Fruit fly (Drosophila melanogaster): ENCODE results near the gene Abcd3.
A peak's percentile ranks its signal among the peaks of the same experiment; 100 is the strongest.

Gene Abcd3

DNA sequence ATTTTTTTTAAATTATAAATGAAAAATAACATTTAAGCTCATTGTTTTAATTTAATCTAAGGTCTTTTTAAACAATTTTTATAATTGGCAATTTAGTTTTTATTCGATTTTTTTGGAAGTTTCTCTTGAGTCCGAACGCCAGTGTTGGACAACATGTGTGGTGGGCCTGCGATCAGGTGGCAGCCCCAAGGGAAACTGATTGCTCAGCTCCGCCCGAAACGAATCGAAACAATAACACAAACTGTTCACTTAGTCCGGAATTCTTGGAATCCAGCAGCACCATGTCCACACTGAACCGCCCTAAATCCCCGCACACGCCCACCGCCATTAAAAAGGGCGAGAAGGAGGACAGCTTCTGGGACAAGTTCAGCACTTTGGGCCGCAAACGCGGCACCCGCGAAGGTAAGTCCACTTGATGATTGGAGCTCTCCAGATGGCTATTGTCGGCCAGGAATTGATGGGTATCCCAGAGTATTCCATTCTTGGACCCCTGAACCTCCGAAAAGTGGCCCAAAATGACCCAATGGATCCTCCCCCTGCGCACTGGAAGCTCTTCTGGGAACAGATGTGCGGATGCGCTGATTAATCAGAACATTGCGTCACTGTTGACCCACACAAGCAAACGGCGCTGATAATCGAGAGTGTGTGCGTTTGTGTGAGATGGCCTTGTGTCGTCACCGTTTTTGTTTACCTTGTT is 4.5 kb upstream of the Abcd3 start, which contains the start of gene parvin:
Gene parvin (plus strand): TSS at position 134 of the 697 bp plus-strand sequence.
- TF ChIP-seq CG1620 (GFP tag; optimal IDR thresholded peaks at IDR 0.05) (no peak), tj (GFP tag; optimal IDR thresholded peaks at IDR 0.05) (peak; percentile 86), CG7101 (tag; optimal IDR thresholded peaks at IDR 0.05) (peak; percentile 27)

DNA sequence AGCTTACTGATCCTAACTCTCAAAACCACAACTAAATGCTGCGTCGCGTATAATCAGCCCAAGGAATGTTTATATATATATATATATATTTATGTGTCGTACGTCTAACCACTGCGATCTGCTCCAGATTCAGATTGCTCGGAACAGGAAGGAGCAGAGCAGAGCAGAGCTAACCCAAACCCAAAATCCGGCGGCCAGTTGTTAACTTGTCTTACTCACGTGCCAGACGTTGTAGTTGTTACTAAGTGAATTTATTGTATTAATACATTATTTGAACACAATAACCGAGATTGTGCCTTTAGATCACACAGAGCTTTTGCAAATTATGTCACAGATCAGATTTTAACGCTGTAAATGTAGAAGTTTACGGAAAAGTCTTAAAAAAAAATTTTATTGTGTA is 2.6 kb upstream of the Abcd3 start, which contains the start of gene Alr:
Gene Alr (plus strand): TSS at position 301 of the 400 bp plus-strand sequence.
- no peak for TF ChIP-seq CG5204 (GFP tag; optimal IDR thresholded peaks at IDR 0.05)
- no peak for TF ChIP-seq CG7045 (GFP tag; optimal IDR thresholded peaks at IDR 0.05)
- no peak for TF ChIP-seq toe (GFP tag; optimal IDR thresholded peaks at IDR 0.05)
- no peak for TF ChIP-seq CG33017 (tag; optimal IDR thresholded peaks at IDR 0.05)
- TF ChIP-seq Hr96 (GFP tag; optimal IDR thresholded peaks at IDR 0.05): no peak
- no peak for TF ChIP-seq CG12768 (GFP tag; optimal IDR thresholded peaks at IDR 0.05)

DNA sequence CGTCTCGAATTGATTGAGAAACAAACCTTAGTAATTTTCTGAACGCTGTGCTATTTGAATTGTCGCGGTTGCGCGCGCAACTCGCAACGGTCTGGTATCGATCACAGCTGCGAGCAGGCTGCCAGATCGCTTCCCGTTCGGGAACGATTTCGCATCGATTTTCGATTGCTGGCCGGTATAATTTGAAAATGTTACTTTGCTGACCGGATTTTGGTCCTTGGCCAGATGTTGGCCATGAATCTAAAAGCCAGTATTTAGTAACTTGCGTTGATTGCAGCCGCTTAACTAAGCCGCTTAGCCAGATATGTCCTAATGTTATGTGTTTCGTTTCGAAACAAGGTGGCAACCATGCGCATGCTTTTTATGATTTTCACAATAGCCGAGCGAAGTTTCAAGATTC is 2.0 kb upstream of the Abcd3 start:
- TF ChIP-seq tj (GFP tag; optimal IDR thresholded peaks at IDR 0.05) (peak; percentile 76), Mnt (GFP tag; optimal IDR thresholded peaks at IDR 0.05) (peak; percentile 32), toe (GFP tag; optimal IDR thresholded peaks at IDR 0.05) (no peak), Crg-1 (GFP tag; optimal IDR thresholded peaks at IDR 0.05) (peak; percentile 50), CG14711 (tag; optimal IDR thresholded peaks at IDR 0.05) (peak; percentile 13), CG1620 (GFP tag; optimal IDR thresholded peaks at IDR 0.05) (peak; percentile 49), CG11617 (GFP tag; optimal IDR thresholded peaks at IDR 0.05) (peak; percentile 33), bab1 (GFP tag; optimal IDR thresholded peaks at IDR 0.05) (peak; percentile 17), cic (GFP tag; optimal IDR thresholded peaks at IDR 0.05) (no peak)

DNA sequence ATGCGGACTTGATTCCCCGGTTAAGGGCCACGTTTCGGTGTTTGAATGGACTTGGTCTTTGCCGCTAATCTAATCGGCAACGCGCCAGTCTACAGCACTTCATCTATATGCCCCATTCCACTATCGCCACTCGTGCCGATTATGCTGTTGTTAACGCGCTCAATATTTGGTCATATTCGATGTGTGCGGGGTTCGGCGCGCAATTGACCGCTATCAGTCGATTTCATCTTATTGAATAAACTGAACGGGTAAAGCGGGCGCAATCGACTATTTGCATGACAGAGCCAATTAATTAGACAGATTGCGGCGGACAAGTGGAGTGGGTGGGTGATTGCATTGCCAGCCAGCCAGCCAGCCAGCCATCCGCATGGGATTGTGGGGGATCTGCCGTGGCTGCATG is 1.8 kb downstream of the Abcd3 start:
- TF ChIP-seq CG5204 (GFP tag; optimal IDR thresholded peaks at IDR 0.05) (no peak), Mnt (GFP tag; optimal IDR thresholded peaks at IDR 0.05) (peak; percentile 38), cic (GFP tag; optimal IDR thresholded peaks at IDR 0.05) (peak; percentile 48)

DNA sequence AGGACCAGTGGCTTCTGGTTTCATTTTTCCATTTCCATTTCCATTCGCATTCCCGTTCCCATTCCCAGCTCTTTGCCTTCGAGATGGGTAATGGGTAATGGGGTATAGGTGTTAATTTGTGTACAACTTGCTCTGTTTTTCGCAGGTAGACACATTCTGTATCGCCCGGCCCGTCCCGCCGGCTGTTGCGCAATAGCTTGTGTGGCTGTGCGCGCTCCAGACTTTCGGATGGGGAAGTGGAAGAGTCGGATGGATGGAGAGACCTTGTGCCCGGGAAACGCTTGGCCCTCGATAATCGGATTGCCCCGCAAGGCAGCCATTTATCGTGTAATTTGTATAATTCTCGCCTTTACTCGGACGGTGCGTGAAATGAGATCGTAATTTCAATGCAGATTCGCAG is 3.1 kb downstream of the Abcd3 start:
- TF ChIP-seq toe (GFP tag; optimal IDR thresholded peaks at IDR 0.05) (no peak), CG33017 (tag; optimal IDR thresholded peaks at IDR 0.05) (no peak), ovo (GFP tag; optimal IDR thresholded peaks at IDR 0.05) (no peak), CG1620 (GFP tag; optimal IDR thresholded peaks at IDR 0.05) (no peak), CG7101 (tag; optimal IDR thresholded peaks at IDR 0.05) (no peak), kay (GFP tag; ENCODE audit: borderline replicate concordance) (no peak), CG14711 (tag; optimal IDR thresholded peaks at IDR 0.05) (no peak), CG7045 (GFP tag; optimal IDR thresholded peaks at IDR 0.05) (no peak), tj (GFP tag; optimal IDR thresholded peaks at IDR 0.05) (no peak), Hr96 (GFP tag; optimal IDR thresholded peaks at IDR 0.05) (no peak), CG11617 (GFP tag; optimal IDR thresholded peaks at IDR 0.05) (no peak), Clk (GFP tag; optimal IDR thresholded peaks at IDR 0.05) (no peak), bab1 (GFP tag; optimal IDR thresholded peaks at IDR 0.05) (no peak), pad (GFP tag; optimal IDR thresholded peaks at IDR 0.05) (no peak), cic (GFP tag; optimal IDR thresholded peaks at IDR 0.05) (no peak), Crg-1 (GFP tag; optimal IDR thresholded peaks at IDR 0.05) (no peak), Mnt (GFP tag; optimal IDR thresholded peaks at IDR 0.05) (no peak), CG5204 (GFP tag; optimal IDR thresholded peaks at IDR 0.05) (no peak), cnc (optimal IDR thresholded peaks at IDR 0.05) (no peak), CG12768 (GFP tag; optimal IDR thresholded peaks at IDR 0.05) (no peak)

DNA sequence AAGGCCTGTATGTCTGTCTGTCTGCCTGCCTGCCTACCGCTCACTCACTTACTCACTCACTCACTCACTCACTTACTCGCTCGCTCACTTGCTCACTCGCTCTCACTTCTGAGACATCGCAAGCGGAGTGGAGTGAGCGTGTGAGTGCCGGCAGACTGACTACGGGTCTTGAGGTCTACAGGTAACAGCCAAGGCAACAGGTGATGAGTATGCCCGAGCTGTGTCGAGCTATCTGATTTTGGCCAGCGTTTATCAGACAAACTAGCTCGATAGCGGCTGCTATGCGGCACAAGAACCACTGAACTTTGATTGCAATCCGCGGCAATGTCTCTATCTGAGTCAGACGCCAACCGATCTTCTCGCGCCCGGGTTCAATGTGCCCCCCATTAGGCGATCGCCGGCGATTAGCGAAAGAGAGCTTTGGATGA is 3.6 kb downstream of the Abcd3 start:
- TF ChIP-seq CG12768 (GFP tag; optimal IDR thresholded peaks at IDR 0.05) (peak; percentile 3), cic (GFP tag; optimal IDR thresholded peaks at IDR 0.05) (peak; percentile 58), Clk (GFP tag; optimal IDR thresholded peaks at IDR 0.05) (no peak), kay (GFP tag; ENCODE audit: borderline replicate concordance) (no peak), Mnt (GFP tag; optimal IDR thresholded peaks at IDR 0.05) (peak; percentile 1), pad (GFP tag; optimal IDR thresholded peaks at IDR 0.05) (peak; percentile 8)

DNA sequence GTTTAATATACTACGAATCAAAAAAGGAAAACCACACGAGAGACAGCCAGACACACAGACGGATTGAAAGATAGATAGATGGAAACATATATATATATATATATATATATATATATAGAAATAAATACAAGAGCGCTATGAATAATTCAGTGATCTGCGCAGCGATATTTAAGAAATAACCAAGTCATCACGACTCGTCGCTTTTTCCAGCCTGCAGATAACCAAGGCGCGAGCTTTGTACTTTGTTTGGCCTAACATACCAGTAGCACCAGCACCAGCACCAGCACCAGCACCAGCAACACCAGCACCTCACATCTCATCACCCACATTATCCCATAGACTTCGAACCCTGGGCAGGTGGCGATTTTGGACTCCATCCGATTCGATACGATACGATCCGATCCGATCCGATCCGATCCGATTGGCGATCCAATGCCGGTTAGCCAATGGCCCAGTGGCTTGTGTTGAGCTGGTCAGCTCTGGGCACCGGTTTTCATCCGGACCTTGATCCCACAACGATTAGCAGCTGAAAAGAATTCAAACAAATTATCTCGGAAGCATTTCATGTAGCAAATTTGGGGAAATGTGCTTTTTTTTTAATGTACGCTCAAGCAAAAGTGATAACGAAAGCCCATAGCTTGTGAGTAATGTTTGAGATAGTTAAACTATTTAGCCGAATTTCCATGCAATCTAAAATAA is 4.3 kb downstream of the Abcd3 start:
- TF ChIP-seq cnc (optimal IDR thresholded peaks at IDR 0.05) (peak; percentile 67 to 76), bab1 (GFP tag; optimal IDR thresholded peaks at IDR 0.05) (no peak), Clk (GFP tag; optimal IDR thresholded peaks at IDR 0.05) (no peak)

Data from whole organism, adult.